Worm (Caenorhabditis elegans) whole organism, L1 larva: ENCODE data around the gene arc-1.
A peak's percentile ranks its signal among the peaks of the same experiment; 100 is the strongest.

Experiments used
- C16A3.4 ChIP-seq: fragments of 150-350 bp; optimal IDR thresholded peaks from 2 replicates; lab custom pipeline; 2014; ENCODE audit warnings: missing biosample characterization, missing genetic modification characterization
- F16B12.6 ChIP-seq: fragments of 150-350 bp; optimal IDR thresholded peaks from 2 replicates; lab custom pipeline; 2014; ENCODE audit warnings: missing biosample characterization, missing genetic modification characterization
- aha-1 ChIP-seq: fragments of 150-350 bp; optimal IDR thresholded peaks from 2 replicates; lab custom pipeline; 2014; ENCODE audit warnings: missing biosample characterization, missing genetic modification characterization
- alr-1 ChIP-seq: fragments of 200-800 bp; sonication (Bioruptor generic); optimal IDR thresholded peaks from 2 replicates; lab custom pipeline; 2018; ENCODE audit warnings: borderline replicate concordance, mild to moderate bottlenecking, missing genetic modification characterization, missing compliant biosample characterization
- aly-2 ChIP-seq: fragments of 150-350 bp; optimal IDR thresholded peaks from 2 replicates; lab custom pipeline; 2014; ENCODE audit warnings: missing biosample characterization, missing genetic modification characterization
- ceh-8 ChIP-seq: fragments of 200-800 bp; sonication (Bioruptor generic); optimal IDR thresholded peaks from 2 replicates; lab custom pipeline; 2018; ENCODE audit warnings: mild to moderate bottlenecking, missing genetic modification characterization, moderate library complexity, missing compliant biosample characterization
- ceh-82 ChIP-seq, 3 experiments: fragments of 150-350 bp in 1 of 3; sonication (generic microtip) in 2 of 3; optimal IDR thresholded peaks; 2 replicates each; lab custom pipeline; 2014 to 2017; ENCODE audit warnings: missing biosample characterization in 3 of 3, missing genetic modification characterization in 3 of 3
- ceh-88 ChIP-seq: fragments of 200-800 bp; sonication (Bioruptor generic); IDR thresholded peaks from 2 replicates; pipeline ENCODE4 v1.3.6; 2022; ENCODE audit warnings: missing genetic modification characterization, missing compliant biosample characterization
- ceh-90 ChIP-seq: sonication (generic microtip); optimal IDR thresholded peaks from 2 replicates; lab custom pipeline; 2016; ENCODE audit warnings: missing genetic modification characterization, missing compliant biosample characterization
- dpl-1 ChIP-seq, 3 experiments: fragments of 150-350 bp in 2 of 3; sonication (generic microtip) in 1 of 3; optimal IDR thresholded peaks; 2 replicates each; lab custom pipeline; 2014 to 2017; ENCODE audit warnings: missing biosample characterization in 3 of 3, missing genetic modification characterization in 3 of 3, missing genetic modification reagents in 3 of 3
- dsc-1 ChIP-seq: sonication (generic microtip); optimal IDR thresholded peaks from 2 replicates; lab custom pipeline; 2016; ENCODE audit warnings: mild to moderate bottlenecking, missing genetic modification characterization, missing compliant biosample characterization
- efl-1 ChIP-seq, 4 experiments: fragments of 150-350 bp; optimal IDR thresholded peaks in 3 of 4; peaks in 1 of 4; 1 replicate in 1 of 4; 2 replicates in 3 of 4; lab custom pipeline; 2014; ENCODE audit warnings: missing biosample characterization in 2 of 4, missing genetic modification characterization in 2 of 4, missing genetic modification reagents in 2 of 4
- egl-27 ChIP-seq, 2 experiments: fragments of 150-350 bp in 1 of 2; sonication (generic microtip); optimal IDR thresholded peaks; 3 replicates each; lab custom pipeline; 2017 to 2018; ENCODE audit warnings: missing biosample characterization in 2 of 2, missing genetic modification characterization in 2 of 2, missing genetic modification reagents in 2 of 2
- elt-2 ChIP-seq: sonication (generic microtip); optimal IDR thresholded peaks from 2 replicates; lab custom pipeline; 2016; ENCODE audit warnings: missing genetic modification characterization, mild to moderate bottlenecking, inconsistent platforms, missing compliant biosample characterization, missing genetic modification reagents
- elt-3 ChIP-seq, 6 experiments: fragments of 150-350 bp in 1 of 6; sonication (generic microtip); optimal IDR thresholded peaks; 2 replicates each; lab custom pipeline; 2017 to 2018; ENCODE audit warnings: missing biosample characterization in 6 of 6, missing genetic modification characterization in 6 of 6, inconsistent platforms in 1 of 6
- ets-5 ChIP-seq: fragments of 200-800 bp; sonication (Bioruptor generic); IDR thresholded peaks from 2 replicates; pipeline ENCODE4 v1.3.6; 2022; ENCODE audit warnings: missing genetic modification characterization, missing compliant biosample characterization
- fkh-8 ChIP-seq: sonication (generic microtip); optimal IDR thresholded peaks from 2 replicates; lab custom pipeline; 2016; ENCODE audit warnings: mild to moderate bottlenecking, missing genetic modification characterization, missing compliant biosample characterization
- hlh-17 ChIP-seq: fragments of 200-800 bp; sonication (Bioruptor generic); optimal IDR thresholded peaks from 2 replicates; lab custom pipeline; 2018; ENCODE audit warnings: missing genetic modification characterization, mild to moderate bottlenecking, missing compliant biosample characterization, moderate library complexity, borderline replicate concordance
- hlh-4 ChIP-seq: sonication (generic microtip); optimal IDR thresholded peaks from 2 replicates; lab custom pipeline; 2016; ENCODE audit warnings: mild to moderate bottlenecking, missing genetic modification characterization, missing compliant biosample characterization
- irx-1 ChIP-seq: sonication (generic microtip); optimal IDR thresholded peaks from 2 replicates; lab custom pipeline; 2016; ENCODE audit warnings: missing genetic modification characterization, missing compliant biosample characterization
- isw-1 ChIP-seq: fragments of 200-800 bp; sonication (Bioruptor generic); IDR thresholded peaks from 2 replicates; pipeline ENCODE4 v1.3.6; 2022; ENCODE audit warnings: missing genetic modification characterization, missing compliant biosample characterization
- jun-1 ChIP-seq: fragments of 150-350 bp; optimal IDR thresholded peaks from 2 replicates; lab custom pipeline; 2014; ENCODE audit warnings: missing biosample characterization, missing genetic modification reagents, missing genetic modification characterization
- lin-13 ChIP-seq: fragments of 150-350 bp; optimal IDR thresholded peaks from 2 replicates; lab custom pipeline; 2014; ENCODE audit warnings: missing biosample characterization, missing genetic modification reagents, missing genetic modification characterization
- lin-14 ChIP-seq: fragments of 200-800 bp; sonication (Bioruptor generic); optimal IDR thresholded peaks from 2 replicates; lab custom pipeline; 2018; ENCODE audit warnings: mild to moderate bottlenecking, missing genetic modification characterization, moderate library complexity, missing compliant biosample characterization
- lin-35 ChIP-seq, 2 experiments: fragments of 150-350 bp; optimal IDR thresholded peaks; 2 replicates each; lab custom pipeline; 2014; ENCODE audit warnings: missing biosample characterization in 2 of 2, missing genetic modification characterization in 2 of 2, missing genetic modification reagents in 2 of 2
- lir-3 ChIP-seq: sonication (generic microtip); optimal IDR thresholded peaks from 2 replicates; lab custom pipeline; 2016; ENCODE audit warnings: mild to moderate bottlenecking, missing genetic modification characterization, moderate library complexity, missing compliant biosample characterization; ENCODE audit not compliant: poor library complexity
- lsy-2 ChIP-seq, 2 experiments: fragments of 150-350 bp; optimal IDR thresholded peaks; 2 replicates each; lab custom pipeline; 2014; ENCODE audit warnings: missing biosample characterization in 2 of 2, missing genetic modification characterization in 2 of 2
- mdl-1 ChIP-seq, 2 experiments: fragments of 150-350 bp; optimal IDR thresholded peaks; 2 replicates each; lab custom pipeline; 2014 to 2017; ENCODE audit warnings: missing biosample characterization in 2 of 2, missing genetic modification characterization in 2 of 2, inconsistent platforms in 1 of 2
- nhr-19 ChIP-seq: fragments of 200-800 bp; sonication (Bioruptor generic); conservative IDR thresholded peaks from 2 replicates; pipeline ENCODE4 v1.3.6; 2022; ENCODE audit warnings: missing genetic modification characterization, missing compliant biosample characterization
- nhr-20 ChIP-seq: sonication (generic microtip); optimal IDR thresholded peaks from 2 replicates; lab custom pipeline; 2016; ENCODE audit warnings: mild to moderate bottlenecking, missing genetic modification characterization, missing compliant biosample characterization
- nhr-237 ChIP-seq: fragments of 150-350 bp; optimal IDR thresholded peaks from 2 replicates; lab custom pipeline; 2014; ENCODE audit warnings: missing biosample characterization, missing genetic modification characterization
- nhr-71 ChIP-seq: sonication (generic microtip); optimal IDR thresholded peaks from 2 replicates; lab custom pipeline; 2016; ENCODE audit warnings: mild to moderate bottlenecking, missing genetic modification characterization, moderate library complexity, missing compliant biosample characterization
- nhr-77 ChIP-seq: fragments of 150-350 bp; optimal IDR thresholded peaks from 2 replicates; lab custom pipeline; 2014; ENCODE audit warnings: missing biosample characterization, missing genetic modification characterization
- nhr-84 ChIP-seq: sonication (generic microtip); optimal IDR thresholded peaks from 2 replicates; lab custom pipeline; 2017; ENCODE audit warnings: missing biosample characterization, missing genetic modification characterization
- nhr-85 ChIP-seq: sonication (generic microtip); peaks from one replicate; lab custom pipeline; 2016; ENCODE audit warnings: missing genetic modification characterization, inconsistent platforms, missing compliant biosample characterization
- pag-3 ChIP-seq: sonication (generic microtip); optimal IDR thresholded peaks from 2 replicates; lab custom pipeline; 2017; ENCODE audit warnings: missing genetic modification characterization, mild to moderate bottlenecking, missing compliant biosample characterization, antibody characterized with exemption, borderline replicate concordance; ENCODE audit not compliant: insufficient read depth
- skn-1 ChIP-seq: fragments of 150-350 bp; optimal IDR thresholded peaks from 2 replicates; lab custom pipeline; 2014; ENCODE audit warnings: missing biosample characterization, missing genetic modification characterization
- swsn-7 ChIP-seq: sonication (generic microtip); optimal IDR thresholded peaks from 2 replicates; lab custom pipeline; 2016; ENCODE audit warnings: missing genetic modification characterization, missing compliant biosample characterization
- tbx-2 ChIP-seq: sonication (generic microtip); optimal IDR thresholded peaks from 2 replicates; lab custom pipeline; 2016; ENCODE audit warnings: missing genetic modification characterization, missing compliant biosample characterization
- unc-130 ChIP-seq: fragments of 150-350 bp; optimal IDR thresholded peaks from 2 replicates; lab custom pipeline; 2017; ENCODE audit warnings: missing biosample characterization, missing genetic modification characterization, inconsistent platforms
- unc-62 ChIP-seq: fragments of 150-350 bp; optimal IDR thresholded peaks from 2 replicates; lab custom pipeline; 2014; ENCODE audit warnings: missing biosample characterization, missing genetic modification reagents, missing genetic modification characterization
- unc-86 ChIP-seq: sonication (generic microtip); optimal IDR thresholded peaks from 2 replicates; lab custom pipeline; 2016; ENCODE audit warnings: missing genetic modification characterization, missing compliant biosample characterization
- unc-98 ChIP-seq: fragments of 200-800 bp; sonication (Bioruptor generic); IDR thresholded peaks from 2 replicates; pipeline ENCODE4 v1.3.6; 2022; ENCODE audit warnings: missing genetic modification characterization, missing compliant biosample characterization
- xbp-1 ChIP-seq: sonication (generic microtip); optimal IDR thresholded peaks from 2 replicates; lab custom pipeline; 2016; ENCODE audit warnings: missing genetic modification characterization, missing compliant biosample characterization
- ztf-11 ChIP-seq, 2 experiments: sonication (generic microtip); optimal IDR thresholded peaks; 2 replicates each; lab custom pipeline; 2016 to 2017; ENCODE audit warnings: missing genetic modification characterization in 2 of 2, missing biosample characterization in 1 of 2, missing compliant biosample characterization in 1 of 2

arc-1 gene

DNA sequence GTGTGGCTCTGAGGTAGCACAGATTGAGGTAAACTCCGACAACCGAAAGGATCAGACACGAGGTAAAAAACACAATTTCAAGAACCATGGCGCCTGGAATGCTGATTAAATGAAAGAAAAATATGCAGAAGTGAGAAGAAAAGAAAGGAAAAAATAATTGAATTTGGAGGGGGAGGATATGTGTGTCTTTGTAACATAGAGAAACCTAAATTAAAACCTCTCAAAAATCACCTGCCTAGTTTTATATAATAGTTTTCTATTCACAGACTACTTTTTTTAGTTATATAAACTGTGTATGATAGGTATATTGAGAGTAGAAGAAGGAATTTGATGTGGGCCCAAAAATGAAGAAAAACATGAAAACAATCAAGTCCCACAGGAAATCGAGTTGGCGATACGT is 9.2 kb upstream of the arc-1 start, which contains the start of gene ZK1320.5:
Gene ZK1320.5, minus strand, starts transcription at position 101 of the 400 bp plus-strand sequence.
- TF ChIP-seq ztf-11 (tag; optimal IDR thresholded peaks at IDR 0.05; lab: Kevin White, UChicago), result no peak
- no peak for TF ChIP-seq unc-130 (tag; lab: Kevin White, UChicago)
- no peak for TF ChIP-seq nhr-19 (GFP tag; lab: Robert Waterston, UW)
- TF ChIP-seq fkh-8 (tag; lab: Kevin White, UChicago), result peak; percentile 38
- peak; percentile 15 for TF ChIP-seq lin-14 (GFP tag; lab: Kevin White, UChicago)
- TF ChIP-seq unc-98, result no peak
- no peak for TF ChIP-seq lir-3 (tag; lab: Kevin White, UChicago)
- no peak for TF ChIP-seq lin-35 (GFP tag; optimal IDR thresholded peaks at IDR 0.05; lab: Kevin White, UChicago)
- TF ChIP-seq nhr-71, result peak; percentile 22
- no peak for TF ChIP-seq nhr-237
- TF ChIP-seq aha-1 (tag; lab: Kevin White, UChicago), result no peak
- TF ChIP-seq elt-3 (tag; optimal IDR thresholded peaks at IDR 0.05; lab: Kevin White, UChicago), result no peak
- TF ChIP-seq ets-5 (GFP tag; lab: Robert Waterston, UW), result no peak
- TF ChIP-seq jun-1 (tag; lab: Kevin White, UChicago), result no peak

DNA sequence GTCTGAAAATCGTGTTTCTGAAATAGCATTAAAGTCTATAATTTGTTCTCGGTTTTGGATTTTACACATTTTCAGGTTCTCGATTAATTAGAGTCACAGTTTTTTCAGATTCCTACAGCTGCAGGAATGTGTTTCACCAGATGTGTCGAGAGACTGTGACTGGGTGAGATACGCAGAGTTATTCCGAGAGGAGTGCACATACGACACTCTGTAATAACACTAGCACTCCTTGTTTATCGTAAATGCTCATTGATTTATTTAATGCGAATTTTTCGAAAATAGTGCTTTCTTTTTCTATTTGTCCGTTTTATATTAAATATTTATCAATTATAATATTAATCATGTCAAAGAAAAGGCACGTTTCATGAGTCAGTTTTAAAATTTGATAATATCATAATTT is 7.4 kb upstream of the arc-1 start, which contains the start of gene ZK1320.11:
Gene ZK1320.11, plus strand, starts transcription at position 243 of the 400 bp plus-strand sequence.
- TF ChIP-seq hlh-17 (GFP tag; lab: Kevin White, UChicago) (no peak), nhr-84 (no peak), unc-62 (GFP tag; lab: Kevin White, UChicago) (no peak), lsy-2 (tag; optimal IDR thresholded peaks at IDR 0.05; lab: Kevin White, UChicago) (peak in 1 of 2 experiments; percentile 58), efl-1 (optimal IDR thresholded peaks at IDR 0.05; lab: Kevin White, UChicago) (peak; percentile 21 to 27), efl-1 (GFP tag; optimal IDR thresholded peaks at IDR 0.05 in 1 of 2; lab: Kevin White, UChicago) (no peak), lin-14 (GFP tag; lab: Kevin White, UChicago) (peak; percentile 5), F16B12.6 (no peak), dpl-1 (GFP tag; optimal IDR thresholded peaks at IDR 0.05; lab: Kevin White, UChicago) (no peak), nhr-71 (peak; percentile 25), hlh-4 (tag; lab: Kevin White, UChicago) (peak; percentile 22), swsn-7 (tag; lab: Kevin White, UChicago) (no peak), lin-35 (GFP tag; optimal IDR thresholded peaks at IDR 0.05; lab: Kevin White, UChicago) (no peak), ceh-8 (GFP tag; lab: Kevin White, UChicago) (no peak), ceh-82 (tag; optimal IDR thresholded peaks at IDR 0.05; lab: Kevin White, UChicago) (peak in 1 of 3 experiments; percentile 9)

DNA sequence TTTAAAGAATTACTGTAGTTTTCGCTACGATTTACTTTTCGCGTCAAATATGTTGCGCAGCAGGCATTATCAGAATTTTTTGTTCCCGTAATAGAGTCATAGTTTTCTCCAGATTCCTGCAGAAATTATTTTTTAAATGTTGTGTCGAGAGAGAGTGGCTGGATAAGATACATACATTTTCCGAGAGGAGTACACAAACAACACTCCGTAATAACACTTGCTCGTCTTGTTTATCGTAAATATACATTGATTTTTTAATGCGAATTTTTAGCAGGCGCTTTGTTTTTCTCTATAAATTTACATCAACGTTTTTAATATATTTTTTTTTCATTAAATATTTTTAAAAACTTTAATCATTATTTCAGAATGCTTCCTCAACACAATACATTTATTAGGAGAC is 5.8 kb upstream of the arc-1 start, which contains the start of gene taf-8:
Gene taf-8, plus strand, starts transcription at position 360 of the 400 bp plus-strand sequence.
- TF ChIP-seq nhr-19 (GFP tag; lab: Robert Waterston, UW) (peak; percentile 74), ceh-8 (GFP tag; lab: Kevin White, UChicago) (no peak), swsn-7 (tag; lab: Kevin White, UChicago) (peak; percentile 71), C16A3.4 (peak; percentile 69), irx-1 (tag; lab: Kevin White, UChicago) (peak; percentile 32), alr-1 (tag; lab: Kevin White, UChicago) (no peak), lin-14 (GFP tag; lab: Kevin White, UChicago) (peak; percentile 71), nhr-20 (tag; lab: Kevin White, UChicago) (peak; percentile 79), isw-1 (GFP tag; lab: Robert Waterston, UW) (peak; percentile 33), elt-2 (no peak), tbx-2 (tag; lab: Kevin White, UChicago) (peak; percentile 71), lin-13 (GFP tag; lab: Kevin White, UChicago) (peak; percentile 25), ztf-11 (tag; optimal IDR thresholded peaks at IDR 0.05; lab: Kevin White, UChicago) (peak in 1 of 2 experiments; percentile 34), elt-3 (tag; optimal IDR thresholded peaks at IDR 0.05; lab: Kevin White, UChicago) (peak in 1 of 6 experiments; percentile 6), xbp-1 (tag; lab: Kevin White, UChicago) (peak; percentile 66), unc-86 (peak; percentile 20), nhr-85 (tag; lab: Kevin White, UChicago) (peak; percentile 84), nhr-77 (peak; percentile 22), dsc-1 (peak; percentile 52), pag-3 (no peak), nhr-71 (peak; percentile 76), skn-1 (tag; lab: Kevin White, UChicago) (peak; percentile 13), aha-1 (tag; lab: Kevin White, UChicago) (no peak), mdl-1 (tag; optimal IDR thresholded peaks at IDR 0.05; lab: Kevin White, UChicago) (no peak), lir-3 (tag; lab: Kevin White, UChicago) (peak; percentile 54), ceh-88 (GFP tag; lab: Robert Waterston, UW) (0 out of 2 replicates have a peak, but pooled peaks have one; percentile 15), ceh-90 (tag; lab: Kevin White, UChicago) (peak; percentile 16), F16B12.6 (peak; percentile 31), egl-27 (tag; optimal IDR thresholded peaks at IDR 0.05; lab: Kevin White, UChicago) (no peak), aly-2 (tag; lab: Kevin White, UChicago) (peak; percentile 31)
